Worm (Caenorhabditis elegans) whole organism, early embryonic: ENCODE data around the gene txt-12.

Experiments used
- F13C5.2 ChIP-seq: sonication (generic microtip); optimal IDR thresholded peaks from 2 replicates; lab custom pipeline; 2017; ENCODE audit warnings: mild to moderate bottlenecking, missing genetic modification characterization, inconsistent platforms, missing compliant biosample characterization
- ets-7 ChIP-seq: sonication (generic microtip); optimal IDR thresholded peaks from 2 replicates; lab custom pipeline; 2016; ENCODE audit warnings: missing genotype, missing genetic modification characterization, missing compliant biosample characterization
- tbx-11 ChIP-seq: fragments of 200-800 bp; sonication (Bioruptor generic); IDR thresholded peaks from 2 replicates; pipeline ENCODE4 v1.3.6; 2022; ENCODE audit warnings: missing genetic modification characterization, missing compliant biosample characterization

ce11 chrV:15090457-15090856 is 2.3 kb upstream of the txt-12 start, which contains the start of gene C01G10.17:
- TF ChIP-seq ets-7 (tag; lab: Kevin White, UChicago) (no peak), tbx-11 (GFP tag; lab: Robert Waterston, UW) (no peak), F13C5.2 (tag; lab: Kevin White, UChicago) (no peak)
